Fruit fly (Drosophila melanogaster) whole organism, adult: ENCODE data around the gene CG43689.

Experiments used
- CG11617 ChIP-seq: fragments of 200-800 bp; sonication (Bioruptor generic); optimal IDR thresholded peaks from 2 replicates; lab custom pipeline; 2017; ENCODE audit warnings: mild to moderate bottlenecking, missing biosample characterization, missing genetic modification reagents, missing genetic modification characterization
- CG1620 ChIP-seq: fragments of 200-800 bp; sonication (Bioruptor generic); optimal IDR thresholded peaks from 2 replicates; lab custom pipeline; 2016; ENCODE audit warnings: missing biosample characterization, missing genetic modification characterization
- CG33017 ChIP-seq: fragments of 200-800 bp; sonication (Bioruptor generic); optimal IDR thresholded peaks from 2 replicates; lab custom pipeline; 2018; ENCODE audit warnings: missing biosample characterization, mild to moderate bottlenecking, missing genetic modification characterization, moderate library complexity
- CG7101 ChIP-seq: fragments of 200-800 bp; sonication (Bioruptor generic); optimal IDR thresholded peaks from 2 replicates; lab custom pipeline; 2018; ENCODE audit warnings: missing biosample characterization, mild to moderate bottlenecking, missing genetic modification characterization, moderate library complexity
- Hr96 ChIP-seq: fragments of 200-800 bp; sonication (Bioruptor generic); optimal IDR thresholded peaks from 2 replicates; lab custom pipeline; 2016; ENCODE audit warnings: missing biosample characterization, missing genetic modification characterization
- cic ChIP-seq: fragments of 200-800 bp; sonication (Bioruptor generic); optimal IDR thresholded peaks from 2 replicates; lab custom pipeline; 2017; ENCODE audit warnings: missing biosample characterization, mild to moderate bottlenecking, missing genetic modification characterization, moderate library complexity
- cnc ChIP-seq, 2 experiments: fragments of >200 bp; optimal IDR thresholded peaks; 2 replicates each; lab custom pipeline; 2017
- kay ChIP-seq: fragments of 200-800 bp; sonication (Bioruptor generic); peaks from one replicate; lab custom pipeline; 2016; ENCODE audit warnings: missing biosample characterization, missing genetic modification characterization, borderline replicate concordance
- ovo ChIP-seq: fragments of 200-800 bp; sonication (Bioruptor generic); optimal IDR thresholded peaks from 2 replicates; lab custom pipeline; 2016; ENCODE audit warnings: missing biosample characterization, missing genetic modification characterization
- toe ChIP-seq: fragments of 200-800 bp; sonication (Bioruptor generic); optimal IDR thresholded peaks from 2 replicates; lab custom pipeline; 2016; ENCODE audit warnings: missing biosample characterization, missing genetic modification characterization

dm6 chrX:4106240-4106639, 30.7 kb downstream of the CG43689 start:
- no peak for TF ChIP-seq cnc (optimal IDR thresholded peaks at IDR 0.05; lab: Kevin White, UChicago)
- TF ChIP-seq CG7101: no peak
- no peak for TF ChIP-seq CG11617
- no peak for TF ChIP-seq kay
- no peak for TF ChIP-seq CG33017 (tag; lab: Kevin White, UChicago)
- TF ChIP-seq CG1620 (GFP tag; lab: Kevin White, UChicago): no peak
- TF ChIP-seq cic: no peak
- no peak for TF ChIP-seq ovo
- no peak for TF ChIP-seq Hr96
- no peak for TF ChIP-seq toe (GFP tag; lab: Kevin White, UChicago)
